Worm (Caenorhabditis elegans): ENCODE data around the gene ttr-20.
A peak's percentile ranks its signal among the peaks of the same experiment; 100 is the strongest.

Gene ttr-20

DNA sequence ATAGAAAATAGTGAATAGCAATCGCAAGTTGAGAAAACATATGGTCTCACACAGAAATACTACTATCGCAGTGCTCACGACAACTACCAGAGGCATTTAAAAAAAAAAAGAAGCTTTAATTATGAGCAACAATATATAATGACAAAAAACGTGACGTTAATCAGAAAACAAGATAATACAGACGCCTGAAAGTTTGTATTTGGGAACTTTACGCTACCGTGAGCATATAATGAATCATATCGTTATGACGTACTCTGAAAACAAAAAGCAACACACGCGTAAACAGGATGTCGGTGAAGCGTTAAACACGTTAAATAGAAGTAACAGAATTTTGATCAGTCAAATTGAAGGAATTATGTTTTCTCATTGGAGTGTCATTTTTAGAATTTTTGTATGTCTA is 20.7 kb upstream of the ttr-20 start, which contains the start of gene srbc-71:
Gene srbc-71, minus strand, starts transcription at position 101 of the 400 bp plus-strand sequence.
- no peak for TF ChIP-seq attf-3 (GFP tag; conservative IDR thresholded peaks at IDR 0.05)
- TF ChIP-seq F23B12.7 (tag; optimal IDR thresholded peaks at IDR 0.05; ENCODE audit: insufficient read depth): no peak
- TF ChIP-seq ceh-79 (tag; optimal IDR thresholded peaks at IDR 0.05): no peak
- TF ChIP-seq cebp-1 (GFP tag; IDR thresholded peaks at IDR 0.05): no peak
- TF ChIP-seq cebp-1 (tag; optimal IDR thresholded peaks at IDR 0.05): no peak
- no peak for TF ChIP-seq let-607 (tag; optimal IDR thresholded peaks at IDR 0.05)
- TF ChIP-seq F57A8.1 (GFP tag; optimal IDR thresholded peaks at IDR 0.05): no peak
- no peak for TF ChIP-seq cebp-2 (GFP tag; IDR thresholded peaks at IDR 0.05)
- TF ChIP-seq nhr-27 (tag; optimal IDR thresholded peaks at IDR 0.05): no peak
- no peak for TF ChIP-seq sptf-2 (GFP tag; optimal IDR thresholded peaks at IDR 0.05)
- no peak for TF ChIP-seq ZK185.1 (tag; optimal IDR thresholded peaks at IDR 0.05; ENCODE audit: poor library complexity, severe bottlenecking)
- TF ChIP-seq sea-2 (GFP tag; IDR thresholded peaks at IDR 0.05): no peak
- no peak for TF ChIP-seq lsl-1 (GFP tag; optimal IDR thresholded peaks at IDR 0.05)
- no peak for TF ChIP-seq repo-1 (tag; optimal IDR thresholded peaks at IDR 0.05)

DNA sequence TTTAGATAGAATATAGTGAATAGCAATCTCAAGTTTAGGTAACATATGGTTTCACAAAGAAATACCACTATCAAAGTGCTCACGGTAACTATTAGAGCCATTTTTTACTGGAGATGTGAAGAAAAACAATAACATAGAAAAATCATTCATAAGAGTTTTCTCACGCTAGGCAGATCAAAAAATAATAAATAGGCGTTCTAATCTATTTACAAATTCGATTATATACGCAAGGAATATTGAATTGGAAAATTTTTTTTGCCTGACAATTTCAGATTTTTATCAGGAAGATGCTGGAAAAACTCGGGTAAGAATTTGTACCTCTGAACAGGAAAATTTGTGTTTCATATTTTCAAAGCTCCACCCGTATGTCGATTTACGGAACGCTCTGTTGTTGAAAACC is 18.7 kb upstream of the ttr-20 start, which contains the start of gene srbc-70:
Gene srbc-70, minus strand, starts transcription at position 101 of the 400 bp plus-strand sequence.
- TF ChIP-seq ztf-26 (tag; optimal IDR thresholded peaks at IDR 0.05): no peak
- TF ChIP-seq ztf-18 (tag; optimal IDR thresholded peaks at IDR 0.05): no peak
- no peak for TF ChIP-seq unc-62 (GFP tag; optimal IDR thresholded peaks at IDR 0.05)
- TF ChIP-seq Y95B8A.8 (GFP tag; IDR thresholded peaks at IDR 0.05): no peak
- TF ChIP-seq snpc-3.4 (tag; optimal IDR thresholded peaks at IDR 0.05): no peak
- no peak for TF ChIP-seq T26A5.8 (tag; optimal IDR thresholded peaks at IDR 0.05)
- no peak for TF ChIP-seq nfya-2 (GFP tag; IDR thresholded peaks at IDR 0.05)
- TF ChIP-seq rcor-1 (GFP tag; IDR thresholded peaks at IDR 0.05): no peak
- TF ChIP-seq K11D2.4 (GFP tag; IDR thresholded peaks at IDR 0.05): no peak
- TF ChIP-seq repo-1 (tag; optimal IDR thresholded peaks at IDR 0.05): no peak
- no peak for TF ChIP-seq ceh-58 (GFP tag; IDR thresholded peaks at IDR 0.05)
- TF ChIP-seq F23B12.7 (tag; optimal IDR thresholded peaks at IDR 0.05; ENCODE audit: insufficient read depth): no peak
- no peak for TF ChIP-seq hlh-26 (GFP tag; conservative IDR thresholded peaks at IDR 0.05)
- TF ChIP-seq mcd-1 (GFP tag; IDR thresholded peaks at IDR 0.05): no peak

DNA sequence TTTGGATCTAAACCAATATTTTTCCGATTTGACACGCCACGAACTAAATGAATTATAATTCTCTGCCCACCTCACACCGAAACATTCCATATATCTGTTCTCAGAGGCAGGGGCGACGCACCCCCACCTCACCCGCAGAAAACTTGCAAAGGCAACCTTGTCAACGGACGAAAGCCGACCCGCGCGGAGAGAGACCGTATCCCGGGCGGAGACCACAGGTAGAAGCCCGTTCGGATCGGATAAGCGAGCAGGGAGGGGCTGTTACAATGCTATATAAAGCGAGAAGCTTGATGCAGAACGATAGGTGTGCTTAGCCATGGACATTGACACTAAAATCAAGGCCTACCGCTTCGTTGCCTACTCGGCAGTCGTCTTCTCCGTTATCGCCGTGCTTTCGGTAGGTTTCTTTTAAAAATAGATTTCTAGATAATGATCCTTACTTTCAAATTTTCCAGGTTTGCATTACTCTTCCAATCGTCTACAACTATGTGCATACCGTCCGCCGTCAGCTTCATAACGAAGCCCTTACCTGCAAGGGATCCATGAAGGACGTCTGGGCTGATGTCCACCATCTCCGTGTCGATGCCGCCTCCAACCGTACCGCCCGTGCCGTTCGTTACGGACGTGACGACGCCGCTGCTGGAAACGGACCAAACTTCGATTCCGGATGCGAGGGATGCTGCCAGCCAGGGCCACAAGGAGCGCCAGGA is 11.1 kb upstream of the ttr-20 start, which contains the start of the genes zipt-2.2 and dpy-13:
Gene zipt-2.2, minus strand, starts transcription at position 51 of the 710 bp plus-strand sequence.
Gene dpy-13, plus strand, starts transcription at position 300 of the 710 bp plus-strand sequence.
- TF ChIP-seq lin-26 (GFP tag; IDR thresholded peaks at IDR 0.05) (0 out of 2 replicates have a peak, but pooled peaks have one; percentile 18), ama-1 (optimal IDR thresholded peaks at IDR 0.05) (no peak), ama-1 (GFP tag; optimal IDR thresholded peaks at IDR 0.05) (no peak), pha-4 (tag; optimal IDR thresholded peaks at IDR 0.05) (no peak)

- TF ChIP-seq F39B2.1 (GFP tag; IDR thresholded peaks at IDR 0.05): no peak
- peak; percentile 86 for TF ChIP-seq zfh-2 (GFP tag; conservative IDR thresholded peaks at IDR 0.05)
- peak; percentile 91 for TF ChIP-seq egrh-3 (GFP tag; IDR thresholded peaks at IDR 0.05)
- no peak for TF ChIP-seq Y79H2A.3 (GFP tag; conservative IDR thresholded peaks at IDR 0.05)
- 0 out of 2 replicates have a peak, but pooled peaks have one; percentile 24 for TF ChIP-seq ceh-58 (GFP tag; IDR thresholded peaks at IDR 0.05)
- TF ChIP-seq dox-1 (GFP tag; IDR thresholded peaks at IDR 0.05): 0 out of 2 replicates have a peak, but pooled peaks have one; percentile 37
- no peak for TF ChIP-seq madf-6 (GFP tag; IDR thresholded peaks at IDR 0.05)
These were observed 10.6 kb upstream of the ttr-20 start for ce11 chrIV:4236025-4236407.
